Fruit fly (Drosophila melanogaster) whole organism, prepupa: Measurements from ENCODE around the gene CG43156.
A peak's percentile ranks its signal among the peaks of the same experiment; 100 is the strongest.

Experiments used
- CG11902 ChIP-seq: fragments of 200-800 bp; sonication (Bioruptor generic); optimal IDR thresholded peaks from 3 replicates; lab custom pipeline; 2016; ENCODE audit warnings: missing biosample characterization, missing genetic modification characterization
- CG15336 ChIP-seq: fragments of 200-800 bp; sonication (Bioruptor generic); IDR thresholded peaks from 2 replicates; pipeline ENCODE4 v1.3.6; 2022; ENCODE audit warnings: missing biosample characterization, missing genetic modification characterization
- CG1621 ChIP-seq: fragments of 200-800 bp; sonication (Bioruptor generic); optimal IDR thresholded peaks from 3 replicates; lab custom pipeline; 2018; ENCODE audit warnings: missing biosample characterization, mild to moderate bottlenecking, missing genetic modification characterization
- CG31627 ChIP-seq: fragments of 200-800 bp; sonication (Bioruptor generic); optimal IDR thresholded peaks from 3 replicates; lab custom pipeline; 2016; ENCODE audit warnings: missing biosample characterization, missing genetic modification characterization
- CG32006 ChIP-seq: fragments of 200-800 bp; sonication (Bioruptor generic); optimal IDR thresholded peaks from 3 replicates; lab custom pipeline; 2017; ENCODE audit warnings: missing biosample characterization, mild to moderate bottlenecking, missing genetic modification characterization
- CG34406 ChIP-seq: fragments of 200-800 bp; sonication (Bioruptor generic); optimal IDR thresholded peaks from 3 replicates; lab custom pipeline; 2016; ENCODE audit warnings: missing biosample characterization, missing genetic modification characterization
- CG3919 ChIP-seq: fragments of 200-800 bp; sonication (Bioruptor generic); optimal IDR thresholded peaks from 3 replicates; lab custom pipeline; 2016; ENCODE audit warnings: missing biosample characterization, missing genetic modification characterization
- CG6163 ChIP-seq: fragments of 200-800 bp; sonication (Bioruptor generic); IDR thresholded peaks from 3 replicates; pipeline ENCODE4 v1.3.6; 2022; ENCODE audit warnings: missing biosample characterization, missing genetic modification characterization
- CG6792 ChIP-seq: fragments of 200-800 bp; sonication (Bioruptor generic); optimal IDR thresholded peaks from 3 replicates; lab custom pipeline; 2016; ENCODE audit warnings: missing biosample characterization, missing genetic modification characterization
- CG6808 ChIP-seq: fragments of 200-800 bp; sonication (Bioruptor generic); optimal IDR thresholded peaks from 3 replicates; lab custom pipeline; 2017; ENCODE audit warnings: missing biosample characterization, missing genetic modification characterization, mild to moderate bottlenecking, moderate library complexity, missing genetic modification reagents
- CG6854 ChIP-seq: fragments of 200-800 bp; sonication (Bioruptor generic); optimal IDR thresholded peaks from 2 replicates; lab custom pipeline; 2017; ENCODE audit warnings: missing biosample characterization, mild to moderate bottlenecking, missing genetic modification characterization
- CG8119 ChIP-seq: fragments of 200-800 bp; sonication (Bioruptor generic); IDR thresholded peaks from 3 replicates; pipeline ENCODE4 v1.3.6; 2022; ENCODE audit warnings: missing biosample characterization, missing genetic modification characterization
- CG8632 ChIP-seq: fragments of 200-800 bp; sonication (Bioruptor generic); optimal IDR thresholded peaks from 3 replicates; lab custom pipeline; 2016; ENCODE audit warnings: missing biosample characterization, missing genetic modification characterization
- CG9139 ChIP-seq: fragments of 200-800 bp; sonication (Bioruptor generic); optimal IDR thresholded peaks from 3 replicates; lab custom pipeline; 2017; ENCODE audit warnings: missing biosample characterization, mild to moderate bottlenecking, missing genetic modification characterization
- Eip75B ChIP-seq: fragments of 200-800 bp; sonication (Bioruptor generic); optimal IDR thresholded peaks from 3 replicates; lab custom pipeline; 2016; ENCODE audit warnings: missing biosample characterization, missing genetic modification characterization
- Eip78C ChIP-seq: fragments of 200-800 bp; sonication (Bioruptor generic); peaks from one replicate; lab custom pipeline; 2016; ENCODE audit warnings: missing biosample characterization, missing genetic modification characterization
- Eip93F ChIP-seq: fragments of 200-800 bp; sonication (Bioruptor generic); optimal IDR thresholded peaks from 2 replicates; lab custom pipeline; 2016; ENCODE audit warnings: missing biosample characterization, mild to moderate bottlenecking, missing genetic modification characterization
- Ets21C ChIP-seq: fragments of 200-800 bp; sonication (Bioruptor generic); optimal IDR thresholded peaks from 3 replicates; lab custom pipeline; 2016; ENCODE audit warnings: missing biosample characterization, missing genetic modification characterization
- Gug ChIP-seq: fragments of 200-800 bp; sonication (Bioruptor generic); IDR thresholded peaks from 2 replicates; pipeline ENCODE4 v1.3.6; 2022; ENCODE audit warnings: missing biosample characterization, missing genetic modification characterization
- Hr39 ChIP-seq: fragments of 200-800 bp; sonication (Bioruptor generic); optimal IDR thresholded peaks from 2 replicates; lab custom pipeline; 2016; ENCODE audit warnings: missing biosample characterization, missing genetic modification characterization
- Hr4 ChIP-seq: fragments of 200-800 bp; sonication (Bioruptor generic); optimal IDR thresholded peaks from 3 replicates; lab custom pipeline; 2016; ENCODE audit warnings: missing biosample characterization, missing genetic modification characterization
- Lpt ChIP-seq: fragments of 200-800 bp; sonication (Bioruptor generic); optimal IDR thresholded peaks from 3 replicates; lab custom pipeline; 2016; ENCODE audit warnings: missing biosample characterization, missing genetic modification characterization
- Met ChIP-seq: fragments of 200-800 bp; sonication (Bioruptor generic); optimal IDR thresholded peaks from 3 replicates; lab custom pipeline; 2016; ENCODE audit warnings: missing biosample characterization, missing genetic modification characterization
- Smox ChIP-seq: fragments of 200-800 bp; sonication (Bioruptor generic); optimal IDR thresholded peaks from 3 replicates; lab custom pipeline; 2016; ENCODE audit warnings: missing biosample characterization, missing genetic modification characterization
- Sox102F ChIP-seq: fragments of 200-800 bp; sonication (Bioruptor generic); optimal IDR thresholded peaks from 2 replicates; lab custom pipeline; 2016; ENCODE audit warnings: missing biosample characterization, mild to moderate bottlenecking, missing genetic modification characterization
- Sox14 ChIP-seq: fragments of 200-800 bp; sonication (Bioruptor generic); optimal IDR thresholded peaks from 3 replicates; lab custom pipeline; 2016; ENCODE audit warnings: missing biosample characterization, missing genetic modification characterization
- Sox15 ChIP-seq: fragments of 200-800 bp; sonication (Bioruptor generic); optimal IDR thresholded peaks from 3 replicates; lab custom pipeline; 2016; ENCODE audit warnings: missing biosample characterization, missing genetic modification characterization
- achi ChIP-seq: fragments of 200-800 bp; sonication (Bioruptor generic); optimal IDR thresholded peaks from 3 replicates; lab custom pipeline; 2016; ENCODE audit warnings: missing biosample characterization, missing genetic modification characterization
- acj6 ChIP-seq: fragments of 200-800 bp; sonication (Bioruptor generic); optimal IDR thresholded peaks from 3 replicates; lab custom pipeline; 2016; ENCODE audit warnings: missing biosample characterization, missing genetic modification characterization
- cyc ChIP-seq: fragments of 200-800 bp; sonication (Bioruptor generic); optimal IDR thresholded peaks from 3 replicates; lab custom pipeline; 2016; ENCODE audit warnings: missing biosample characterization, missing genetic modification characterization
- dac ChIP-seq: fragments of 200-800 bp; sonication (Bioruptor generic); optimal IDR thresholded peaks from 2 replicates; lab custom pipeline; 2017; ENCODE audit warnings: missing biosample characterization, mild to moderate bottlenecking, missing genetic modification characterization
- eg ChIP-seq: fragments of 200-800 bp; sonication (Bioruptor generic); IDR thresholded peaks from 3 replicates; pipeline ENCODE4 v1.3.6; 2022; ENCODE audit warnings: missing biosample characterization, missing genetic modification characterization
- esn ChIP-seq: fragments of 200-800 bp; sonication (Bioruptor generic); optimal IDR thresholded peaks from 2 replicates; lab custom pipeline; 2016; ENCODE audit warnings: missing biosample characterization, mild to moderate bottlenecking, missing genetic modification characterization, moderate library complexity
- fkh ChIP-seq: fragments of 200-800 bp; sonication (Bioruptor generic); optimal IDR thresholded peaks from 3 replicates; lab custom pipeline; 2017; ENCODE audit warnings: missing biosample characterization, mild to moderate bottlenecking, missing genetic modification characterization, moderate library complexity
- lz ChIP-seq: fragments of 200-800 bp; sonication (Bioruptor generic); optimal IDR thresholded peaks from 3 replicates; lab custom pipeline; 2016; ENCODE audit warnings: missing biosample characterization, missing genetic modification characterization
- pdm3 ChIP-seq: fragments of 200-800 bp; sonication (Bioruptor generic); optimal IDR thresholded peaks from 3 replicates; lab custom pipeline; 2016; ENCODE audit warnings: missing biosample characterization, missing genetic modification characterization
- ss ChIP-seq, 2 experiments: fragments of 200-800 bp; sonication (Bioruptor generic); optimal IDR thresholded peaks; 2 replicates in 1 of 2; 3 replicates in 1 of 2; lab custom pipeline; 2017 to 2018; ENCODE audit warnings: mild to moderate bottlenecking in 2 of 2, missing biosample characterization in 2 of 2, missing genetic modification characterization in 2 of 2, moderate library complexity in 1 of 2
- svp ChIP-seq: fragments of 200-800 bp; sonication (Bioruptor generic); peaks from one replicate; lab custom pipeline; 2016; ENCODE audit warnings: missing biosample characterization, missing genetic modification characterization
- topi ChIP-seq: fragments of 200-800 bp; sonication (Bioruptor generic); optimal IDR thresholded peaks from 3 replicates; lab custom pipeline; 2016; ENCODE audit warnings: missing biosample characterization, missing genetic modification characterization
- vri ChIP-seq: fragments of 200-800 bp; sonication (Bioruptor generic); optimal IDR thresholded peaks from 3 replicates; lab custom pipeline; 2016; ENCODE audit warnings: missing biosample characterization, mild to moderate bottlenecking, missing genetic modification characterization

Gene CG43156

dm6 chrX:11886976-11887375, 19.7 kb downstream of the CG43156 start, which contains the start of the genes CG10353 and SelG:
Gene CG10353, minus strand, starts transcription at chrX:11887162.
Gene SelG, plus strand, starts transcription at chrX:11887284.
- TF ChIP-seq lz (peak; percentile 31), vri (GFP tag; lab: Kevin White, UChicago) (no peak), CG11902 (GFP tag; lab: Kevin White, UChicago) (no peak), fkh (GFP tag; lab: Kevin White, UChicago) (peak; percentile 50), CG9139 (GFP tag; lab: Kevin White, UChicago) (no peak), Sox14 (GFP tag; lab: Kevin White, UChicago) (peak; percentile 28), Eip75B (GFP tag; lab: Kevin White, UChicago) (peak; percentile 29), Hr39 (GFP tag; lab: Kevin White, UChicago) (peak; percentile 25), CG1621 (tag; lab: Kevin White, UChicago) (peak; percentile 71), cyc (peak; percentile 40), esn (GFP tag; lab: Kevin White, UChicago) (peak; percentile 50), CG6792 (GFP tag; lab: Kevin White, UChicago) (no peak), Eip78C (GFP tag; lab: Kevin White, UChicago) (peak; percentile 70), CG31627 (GFP tag; lab: Kevin White, UChicago) (peak; percentile 31), Sox102F (GFP tag; lab: Kevin White, UChicago) (no peak), svp (GFP tag; lab: Kevin White, UChicago) (peak; percentile 67), Met (GFP tag; lab: Kevin White, UChicago) (peak; percentile 27), CG6854 (GFP tag; lab: Kevin White, UChicago) (peak; percentile 14), Ets21C (GFP tag; lab: Kevin White, UChicago) (peak; percentile 25), ss (GFP tag; optimal IDR thresholded peaks at IDR 0.05; lab: Kevin White, UChicago) (peak in 1 of 2 experiments; percentile 6), topi (peak; percentile 37), CG3919 (GFP tag; lab: Kevin White, UChicago) (peak; percentile 34)
- TF ChIP-seq, all 60 proteins: peak for 17

- TF ChIP-seq dac (GFP tag; lab: Kevin White, UChicago): no peak
- TF ChIP-seq pdm3 (GFP tag; lab: Kevin White, UChicago): no peak
- TF ChIP-seq acj6 (GFP tag; lab: Kevin White, UChicago): no peak
- peak; percentile 31; the same call in 1 of the 2 replicates for TF ChIP-seq CG15336 (GFP tag; lab: Robert Waterston, UW)
- no peak for TF ChIP-seq achi (GFP tag; lab: Kevin White, UChicago)
- peak; percentile 52 for TF ChIP-seq CG32006
- peak; percentile 43; the same call in 1 of the 3 replicates for TF ChIP-seq CG8119 (GFP tag; lab: Robert Waterston, UW)
- peak; percentile 22 for TF ChIP-seq Hr4 (GFP tag; lab: Kevin White, UChicago)
- TF ChIP-seq CG1621 (tag; lab: Kevin White, UChicago): no peak
- TF ChIP-seq esn (GFP tag; lab: Kevin White, UChicago): no peak
- TF ChIP-seq Lpt (GFP tag; lab: Kevin White, UChicago): no peak
- TF ChIP-seq Met (GFP tag; lab: Kevin White, UChicago): no peak
- no peak for TF ChIP-seq CG8632 (GFP tag; lab: Kevin White, UChicago)
- no peak for TF ChIP-seq ss (GFP tag; optimal IDR thresholded peaks at IDR 0.05; lab: Kevin White, UChicago)
- no peak for TF ChIP-seq eg (GFP tag; lab: Robert Waterston, UW)
- TF ChIP-seq CG34406 (GFP tag; lab: Kevin White, UChicago): no peak
- no peak for TF ChIP-seq Gug
- TF ChIP-seq CG3919 (GFP tag; lab: Kevin White, UChicago): no peak
- no peak for TF ChIP-seq Hr39 (GFP tag; lab: Kevin White, UChicago)
- no peak for TF ChIP-seq topi
- no peak for TF ChIP-seq Eip93F (GFP tag; lab: Kevin White, UChicago)
- TF ChIP-seq CG31627 (GFP tag; lab: Kevin White, UChicago): no peak
- peak; percentile 21 for TF ChIP-seq Eip78C (GFP tag; lab: Kevin White, UChicago)
- no peak for TF ChIP-seq Sox102F (GFP tag; lab: Kevin White, UChicago)
Observed at dm6 chrX:11885356-11885755, 21.3 kb downstream of the CG43156 start.

- TF ChIP-seq CG6808 (GFP tag; lab: Kevin White, UChicago) (no peak), Smox (GFP tag; lab: Kevin White, UChicago) (no peak), CG6163 (GFP tag; lab: Robert Waterston, UW) (no peak), vri (GFP tag; lab: Kevin White, UChicago) (peak; percentile 53), Sox15 (GFP tag; lab: Kevin White, UChicago) (no peak), Hr39 (GFP tag; lab: Kevin White, UChicago) (no peak)
Observed at dm6 chrX:11884134-11884533, 22.5 kb downstream of the CG43156 start.
